Worm (Caenorhabditis elegans) whole organism, early embryonic: Measurements from ENCODE around the gene T27E4.5.

Source experiments
- B0310.2 ChIP-seq: sonication (generic microtip); optimal IDR thresholded peaks from 2 replicates; lab custom pipeline; 2016; ENCODE audit warnings: mild to moderate bottlenecking, missing genetic modification characterization, missing compliant biosample characterization
- F13C5.2 ChIP-seq: sonication (generic microtip); optimal IDR thresholded peaks from 2 replicates; lab custom pipeline; 2017; ENCODE audit warnings: mild to moderate bottlenecking, missing genetic modification characterization, inconsistent platforms, missing compliant biosample characterization
- aly-1 ChIP-seq: sonication (generic microtip); optimal IDR thresholded peaks from 2 replicates; lab custom pipeline; 2016; ENCODE audit warnings: missing genetic modification characterization, missing compliant biosample characterization
- ama-1 ChIP-seq: fragments of 150-350 bp; optimal IDR thresholded peaks from 2 replicates; lab custom pipeline; 2014
- ceh-13 ChIP-seq: fragments of 200-800 bp; sonication (Bioruptor generic); optimal IDR thresholded peaks from 2 replicates; lab custom pipeline; 2018; ENCODE audit warnings: mild to moderate bottlenecking, missing genetic modification characterization, missing compliant biosample characterization
- ceh-36 ChIP-seq: sonication (generic microtip); optimal IDR thresholded peaks from 2 replicates; lab custom pipeline; 2016; ENCODE audit warnings: missing genetic modification characterization, inconsistent platforms, missing compliant biosample characterization
- ets-7 ChIP-seq: sonication (generic microtip); optimal IDR thresholded peaks from 2 replicates; lab custom pipeline; 2016; ENCODE audit warnings: missing genotype, missing genetic modification characterization, missing compliant biosample characterization
- flt-1 ChIP-seq: fragments of 200-800 bp; sonication (Bioruptor generic); IDR thresholded peaks from 2 replicates; pipeline ENCODE4 v1.3.6; 2022; ENCODE audit warnings: missing genetic modification characterization, missing compliant biosample characterization
- hmbx-1 ChIP-seq: sonication (generic microtip); optimal IDR thresholded peaks from 2 replicates; lab custom pipeline; 2016; ENCODE audit warnings: mild to moderate bottlenecking, missing genetic modification characterization, missing compliant biosample characterization
- hmg-4 ChIP-seq: fragments of 200-800 bp; sonication (Bioruptor generic); optimal IDR thresholded peaks from 2 replicates; lab custom pipeline; 2018; ENCODE audit warnings: mild to moderate bottlenecking, missing genetic modification characterization, missing compliant biosample characterization
- hnd-1 ChIP-seq: sonication (generic microtip); optimal IDR thresholded peaks from 2 replicates; lab custom pipeline; 2016; ENCODE audit warnings: missing genetic modification characterization, missing compliant biosample characterization
- pes-1 ChIP-seq: fragments of 200-800 bp; sonication (Bioruptor generic); IDR thresholded peaks from 2 replicates; pipeline ENCODE4 v1.3.6; 2022; ENCODE audit warnings: missing genetic modification reagents, missing genetic modification characterization, missing compliant biosample characterization
- scrt-1 ChIP-seq: fragments of 200-800 bp; sonication (Bioruptor generic); IDR thresholded peaks from 2 replicates; pipeline ENCODE4 v1.3.6; 2022; ENCODE audit warnings: missing genetic modification characterization, missing compliant biosample characterization
- sea-1 ChIP-seq: fragments of 200-800 bp; sonication (Bioruptor generic); conservative IDR thresholded peaks from 2 replicates; pipeline ENCODE4 v1.3.6; 2022; ENCODE audit warnings: missing genetic modification characterization, missing compliant biosample characterization
- tbx-11 ChIP-seq: fragments of 200-800 bp; sonication (Bioruptor generic); IDR thresholded peaks from 2 replicates; pipeline ENCODE4 v1.3.6; 2022; ENCODE audit warnings: missing genetic modification characterization, missing compliant biosample characterization
- tbx-37 ChIP-seq: fragments of 200-800 bp; sonication (Bioruptor generic); conservative IDR thresholded peaks from 2 replicates; pipeline ENCODE4 v1.3.6; 2022; ENCODE audit warnings: missing genetic modification reagents, missing genetic modification characterization, missing compliant biosample characterization
- tra-4 ChIP-seq: sonication (generic microtip); optimal IDR thresholded peaks from 2 replicates; lab custom pipeline; 2017; ENCODE audit warnings: missing genetic modification characterization, missing compliant biosample characterization

T27E4.5 gene

DNA sequence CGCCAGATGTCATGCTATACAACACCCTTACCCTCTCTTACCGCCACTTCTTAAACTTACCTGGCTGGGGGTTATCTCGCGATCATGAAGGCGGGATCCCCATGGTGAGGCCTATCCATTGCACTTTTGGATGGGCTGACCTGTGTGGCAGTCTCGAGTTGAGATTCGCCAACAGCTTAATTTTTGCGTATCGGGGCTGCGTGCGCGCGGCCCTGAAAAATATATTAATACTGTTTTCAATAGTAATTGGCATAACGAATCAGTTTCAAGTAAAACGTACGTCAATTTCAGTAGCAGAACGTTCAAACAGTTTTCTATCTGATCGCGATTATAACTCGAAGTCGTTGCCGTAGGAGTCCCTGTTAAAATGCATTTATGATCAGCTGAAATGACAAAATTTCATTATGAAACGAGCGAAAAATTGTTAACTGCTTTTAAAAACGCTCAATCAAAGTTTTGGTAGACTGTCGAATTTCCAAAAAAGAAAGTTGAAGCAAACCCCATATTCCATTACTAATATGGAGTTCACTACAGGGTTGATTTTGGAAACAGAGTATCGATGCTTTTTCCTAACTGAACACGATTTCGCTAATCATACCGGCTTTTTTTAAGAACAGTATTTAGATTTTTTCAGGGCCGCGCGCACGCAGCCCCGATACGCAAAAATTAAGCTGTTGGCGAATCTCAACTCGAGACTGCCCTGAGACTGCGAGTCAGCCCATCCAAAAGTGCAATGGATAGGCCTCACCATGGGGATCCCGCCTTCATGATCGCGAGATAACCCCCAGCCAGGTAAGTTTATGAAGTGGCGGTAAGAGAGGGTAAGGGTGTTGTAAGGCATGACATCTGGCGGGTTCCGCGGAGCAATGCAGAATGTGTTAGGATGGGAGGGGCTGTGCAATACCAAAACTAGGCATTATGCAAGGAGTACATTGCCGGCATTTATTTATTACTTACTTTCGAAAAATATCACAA lies 21.5 kb upstream of the T27E4.5 start:
- 0 out of 2 replicates have a peak, but pooled peaks have one; percentile 20 for TF ChIP-seq sea-1
- TF ChIP-seq hmg-4 (GFP tag; lab: Kevin White, UChicago) = peak; percentile 0
- TF ChIP-seq scrt-1 (GFP tag; lab: Robert Waterston, UW) = peak; percentile 60; the same call in 1 of the 2 replicates

DNA sequence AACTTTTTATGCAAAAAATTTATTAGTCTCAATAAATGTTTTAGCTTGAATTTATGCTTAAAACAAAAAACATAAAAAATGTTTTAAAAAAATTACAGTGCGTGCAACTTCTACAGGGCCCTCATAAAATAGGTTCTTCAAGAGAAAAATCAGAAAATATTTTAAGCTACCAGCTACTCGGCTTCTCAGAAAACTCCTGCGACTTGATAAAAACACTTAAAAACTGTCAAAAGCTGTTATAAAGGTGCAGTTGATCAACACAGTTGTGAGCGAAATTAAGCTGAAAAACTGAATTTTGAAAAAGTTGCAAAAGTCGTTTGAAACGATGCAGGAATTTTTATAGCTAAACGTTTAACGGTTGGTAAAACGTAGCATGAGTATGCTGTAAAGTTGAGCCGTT lies 19.2 kb upstream of the T27E4.5 start:
- TF ChIP-seq sea-1 (peak; percentile 95), tra-4 (no peak), hnd-1 (tag; lab: Kevin White, UChicago) (peak; percentile 54), ets-7 (tag; lab: Kevin White, UChicago) (no peak), tbx-11 (GFP tag; lab: Robert Waterston, UW) (peak; percentile 27; the same call in 1 of the 2 replicates), ama-1 (lab: Kevin White, UChicago) (peak; percentile 94), pes-1 (GFP tag; lab: Robert Waterston, UW) (0 out of 2 replicates have a peak, but pooled peaks have one; percentile 39)

DNA sequence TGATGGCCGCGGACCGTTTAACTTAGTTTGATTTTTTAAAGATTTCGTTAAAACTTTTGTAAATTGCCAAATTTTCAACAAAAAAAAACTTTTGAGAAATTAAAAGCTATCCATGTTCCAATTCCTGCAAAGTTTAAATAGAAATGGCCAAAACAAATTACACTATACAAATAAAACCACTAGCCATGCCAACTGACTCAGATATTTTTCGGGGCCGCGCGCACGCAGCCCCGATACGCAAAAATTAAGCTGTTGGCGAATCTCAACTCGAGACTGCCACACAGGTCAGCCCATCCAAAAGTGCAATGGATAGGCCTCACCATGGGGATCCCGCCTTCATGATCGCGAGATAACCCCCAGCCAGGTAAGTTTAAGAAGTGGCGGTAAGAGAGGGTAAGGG lies 17.1 kb upstream of the T27E4.5 start:
- TF ChIP-seq sea-1 (0 out of 2 replicates have a peak, but pooled peaks have one; percentile 60), pes-1 (GFP tag; lab: Robert Waterston, UW) (0 out of 2 replicates have a peak, but pooled peaks have one; percentile 47)

DNA sequence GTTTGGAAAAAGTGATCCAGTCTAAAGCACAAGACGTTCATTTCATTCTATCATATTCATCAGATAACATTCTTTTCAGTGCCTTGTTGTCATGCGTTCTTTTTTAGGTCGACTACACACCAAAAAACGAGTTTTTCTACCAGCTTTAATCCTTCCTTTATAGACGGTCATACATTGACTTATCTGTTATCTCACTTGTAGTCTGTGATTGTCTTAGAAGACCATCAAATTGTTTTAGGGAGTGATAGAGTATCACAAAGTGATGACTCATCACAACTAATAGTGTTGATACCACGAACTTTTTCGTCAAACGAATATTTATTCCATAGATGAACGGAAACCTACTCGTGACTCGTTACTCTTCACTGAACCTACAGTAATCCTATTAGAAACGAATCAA lies 16.3 kb upstream of the T27E4.5 start:
- TF ChIP-seq ceh-13 (GFP tag; lab: Kevin White, UChicago) (no peak), pes-1 (GFP tag; lab: Robert Waterston, UW) (no peak), hmg-4 (GFP tag; lab: Kevin White, UChicago) (no peak), aly-1 (tag; lab: Kevin White, UChicago) (no peak), flt-1 (no peak), tra-4 (no peak), sea-1 (no peak)

DNA sequence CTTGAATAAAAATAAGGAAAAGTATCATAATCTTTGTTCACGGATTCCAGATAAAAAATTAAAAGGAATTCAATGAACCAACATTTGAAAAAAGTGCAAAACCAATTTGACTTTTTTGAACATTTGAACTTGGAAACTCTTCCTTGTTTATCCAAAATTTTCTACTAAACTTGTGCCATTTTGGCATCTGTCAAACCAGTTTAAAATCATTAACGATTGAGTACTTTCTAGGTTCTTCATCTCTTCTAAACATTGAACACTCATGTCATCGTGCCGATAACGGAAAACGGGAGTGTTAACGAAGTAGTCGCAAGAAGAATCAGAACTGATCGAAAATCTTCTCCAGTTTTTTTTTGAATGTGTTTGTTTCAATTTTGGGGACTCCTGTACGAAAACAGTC lies 14.7 kb upstream of the T27E4.5 start:
- TF ChIP-seq flt-1 = no peak
- no peak for TF ChIP-seq pes-1 (GFP tag; lab: Robert Waterston, UW)
- TF ChIP-seq tbx-11 (GFP tag; lab: Robert Waterston, UW) = no peak
- no peak for TF ChIP-seq ceh-36 (tag; lab: Kevin White, UChicago)
- no peak for TF ChIP-seq hnd-1 (tag; lab: Kevin White, UChicago)
- no peak for TF ChIP-seq hmg-4 (GFP tag; lab: Kevin White, UChicago)
- TF ChIP-seq F13C5.2 = no peak
- TF ChIP-seq scrt-1 (GFP tag; lab: Robert Waterston, UW) = no peak
- no peak for TF ChIP-seq ama-1 (lab: Kevin White, UChicago)
- no peak for TF ChIP-seq tra-4
- TF ChIP-seq hmbx-1 = no peak
- TF ChIP-seq tbx-37 (GFP tag; lab: Robert Waterston, UW) = no peak
- TF ChIP-seq B0310.2 = no peak
- TF ChIP-seq ets-7 (tag; lab: Kevin White, UChicago) = no peak
- TF ChIP-seq aly-1 (tag; lab: Kevin White, UChicago) = no peak
- no peak for TF ChIP-seq ceh-13 (GFP tag; lab: Kevin White, UChicago)
- no peak for TF ChIP-seq sea-1

DNA sequence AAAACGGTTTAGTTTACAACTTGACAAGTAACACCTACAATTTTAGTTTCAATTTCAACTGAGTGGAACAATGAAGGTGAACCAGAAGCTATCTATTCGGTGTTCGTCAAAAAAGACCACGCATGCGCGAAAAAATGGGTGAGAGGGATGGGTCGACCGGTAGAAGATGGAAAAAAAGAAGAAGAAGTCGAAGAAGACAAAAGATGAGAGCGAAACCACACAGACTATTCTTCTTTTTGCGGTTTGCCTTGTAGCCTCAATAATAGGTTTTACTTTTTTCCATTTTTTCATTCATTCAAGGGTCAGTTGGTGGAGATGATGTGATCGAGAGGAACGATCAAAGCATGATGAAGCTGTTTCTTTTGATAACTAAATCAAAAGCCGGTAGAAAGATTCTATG lies 12.8 kb upstream of the T27E4.5 start:
- TF ChIP-seq hmbx-1 (no peak), ama-1 (lab: Kevin White, UChicago) (no peak), hnd-1 (tag; lab: Kevin White, UChicago) (no peak), ceh-36 (tag; lab: Kevin White, UChicago) (no peak), hmg-4 (GFP tag; lab: Kevin White, UChicago) (no peak), tbx-37 (GFP tag; lab: Robert Waterston, UW) (no peak)

DNA sequence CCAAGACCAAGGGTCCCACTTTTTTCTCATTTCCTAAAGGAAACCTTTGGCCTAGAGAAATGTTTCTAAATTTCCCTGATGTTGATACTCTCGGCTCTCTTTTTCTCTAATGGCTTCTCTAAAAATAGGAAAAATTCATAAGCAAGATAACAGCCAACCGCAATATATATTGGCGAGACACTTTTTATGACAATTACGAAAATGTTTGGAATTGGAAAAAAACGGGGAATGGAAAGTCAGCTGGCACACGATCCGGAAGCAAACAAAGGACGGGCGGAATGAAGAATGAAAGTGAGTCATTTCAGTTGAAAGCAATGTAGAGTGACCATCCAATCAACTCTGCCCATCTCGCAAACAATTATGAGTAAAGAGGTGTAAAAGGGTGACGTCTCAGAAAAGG lies 11.8 kb upstream of the T27E4.5 start:
- no peak for TF ChIP-seq sea-1
- no peak for TF ChIP-seq F13C5.2
- no peak for TF ChIP-seq pes-1 (GFP tag; lab: Robert Waterston, UW)
- TF ChIP-seq ceh-13 (GFP tag; lab: Kevin White, UChicago) = no peak
- no peak for TF ChIP-seq ama-1 (lab: Kevin White, UChicago)
- TF ChIP-seq hnd-1 (tag; lab: Kevin White, UChicago) = no peak
- TF ChIP-seq aly-1 (tag; lab: Kevin White, UChicago) = no peak
- no peak for TF ChIP-seq hmg-4 (GFP tag; lab: Kevin White, UChicago)
- TF ChIP-seq hmbx-1 = no peak
- TF ChIP-seq tra-4 = no peak
- TF ChIP-seq ceh-36 (tag; lab: Kevin White, UChicago) = no peak
- TF ChIP-seq tbx-37 (GFP tag; lab: Robert Waterston, UW) = no peak
- TF ChIP-seq ets-7 (tag; lab: Kevin White, UChicago) = no peak
- TF ChIP-seq scrt-1 (GFP tag; lab: Robert Waterston, UW) = no peak

DNA sequence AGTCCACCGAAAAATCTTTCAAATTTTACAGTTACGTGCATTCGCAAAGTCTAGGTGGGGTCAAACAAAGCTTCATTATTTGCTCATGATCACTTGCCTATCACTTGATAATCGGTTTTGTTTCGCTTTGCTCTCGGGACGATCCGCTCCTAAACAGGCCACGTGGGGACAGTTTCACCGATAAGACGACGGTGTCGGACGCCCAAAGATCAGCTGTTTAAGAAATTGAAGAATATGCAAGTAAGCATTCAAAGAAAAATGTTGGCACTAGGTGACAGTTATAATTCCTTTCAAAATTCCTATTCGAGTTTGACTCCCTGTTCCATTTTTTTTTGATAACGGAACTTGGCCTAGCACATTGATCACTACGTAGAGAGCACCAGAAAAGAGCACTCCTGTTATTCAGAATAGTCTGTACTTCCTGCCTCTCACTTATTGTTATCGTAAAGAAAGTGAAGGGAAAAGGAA lies 10.4 kb upstream of the T27E4.5 start:
- TF ChIP-seq scrt-1 (GFP tag; lab: Robert Waterston, UW) (no peak), tbx-37 (GFP tag; lab: Robert Waterston, UW) (no peak), hmbx-1 (no peak), flt-1 (no peak), tra-4 (no peak), ets-7 (tag; lab: Kevin White, UChicago) (no peak), hnd-1 (tag; lab: Kevin White, UChicago) (no peak), hmg-4 (GFP tag; lab: Kevin White, UChicago) (no peak), ama-1 (lab: Kevin White, UChicago) (no peak), F13C5.2 (no peak), sea-1 (no peak), aly-1 (tag; lab: Kevin White, UChicago) (no peak), tbx-11 (GFP tag; lab: Robert Waterston, UW) (no peak), ceh-36 (tag; lab: Kevin White, UChicago) (no peak), ceh-13 (GFP tag; lab: Kevin White, UChicago) (no peak), B0310.2 (no peak), pes-1 (GFP tag; lab: Robert Waterston, UW) (no peak)
